Worm (Caenorhabditis elegans) whole organism, L1 larva: ENCODE results near the gene T12A7.6.

Experiments used
- ceh-82 ChIP-seq, 3 experiments: fragments of 150-350 bp in 1 of 3; sonication (generic microtip) in 2 of 3; optimal IDR thresholded peaks; 2 replicates each; lab custom pipeline; 2014 to 2017; ENCODE audit warnings: missing biosample characterization in 3 of 3, missing genetic modification characterization in 3 of 3
- sox-4 ChIP-seq: sonication (generic microtip); optimal IDR thresholded peaks from 2 replicates; lab custom pipeline; 2016; ENCODE audit warnings: missing genetic modification characterization, missing compliant biosample characterization

DNA sequence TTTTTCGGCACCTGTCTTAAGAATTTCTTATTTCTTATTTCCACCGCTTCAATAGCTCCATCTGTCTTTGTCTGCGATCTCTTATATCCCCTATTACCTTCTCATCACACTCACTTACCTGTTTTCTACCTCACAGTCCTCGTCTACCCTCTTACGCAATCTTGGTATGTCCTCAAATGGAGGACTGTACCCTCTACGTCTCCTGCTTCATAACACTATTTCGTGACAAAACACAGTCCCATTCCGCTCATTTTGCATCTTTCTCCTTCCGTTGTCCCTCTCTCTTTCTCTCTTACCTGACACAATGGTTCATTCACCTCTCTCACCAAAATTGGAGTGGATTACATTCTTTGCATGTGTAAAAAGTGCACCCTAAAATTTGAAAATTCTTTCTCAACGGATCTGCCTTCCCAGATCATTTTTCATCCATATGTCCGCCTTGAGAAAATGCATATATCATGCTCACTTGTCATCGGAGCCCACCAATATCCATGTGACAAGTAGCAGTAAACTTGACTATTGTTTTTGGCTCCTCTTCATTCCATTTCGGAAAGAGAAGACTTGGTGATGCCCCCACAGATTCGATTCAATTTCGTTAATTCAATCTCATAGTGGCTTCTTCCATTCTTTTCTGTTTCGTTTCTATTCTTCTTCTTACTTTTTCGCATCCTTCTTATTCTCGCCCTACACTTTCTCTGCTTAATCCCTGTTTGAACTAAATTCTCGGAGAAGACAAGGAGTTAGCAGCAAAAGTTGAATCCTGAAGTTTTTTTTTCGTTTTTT, 31.7 kb upstream of the T12A7.6 start:
- TF ChIP-seq ceh-82 (tag; optimal IDR thresholded peaks at IDR 0.05; lab: Kevin White, UChicago) (no peak), sox-4 (tag; lab: Kevin White, UChicago) (no peak)
